Worm (Caenorhabditis elegans): ENCODE results near the gene clc-2.

Gene clc-2

DNA sequence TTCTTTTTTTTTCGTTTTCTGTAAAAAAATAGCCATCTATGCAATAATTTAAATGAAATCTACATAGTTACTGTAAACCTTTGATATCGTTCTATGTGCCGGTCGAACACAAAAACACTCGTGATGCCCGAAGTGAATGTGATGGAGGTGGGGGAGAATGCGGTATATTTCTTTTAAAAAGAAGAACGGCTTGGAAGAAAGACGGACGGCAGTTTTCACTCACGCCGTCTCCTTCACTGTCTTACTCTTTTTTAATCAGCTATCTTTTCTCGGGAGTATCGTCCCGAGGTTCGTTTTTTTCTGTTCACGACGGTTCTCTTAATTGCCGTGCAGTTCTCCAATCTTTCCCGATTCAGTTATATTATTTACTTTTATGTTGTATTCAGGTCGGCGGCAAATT is 32.7 kb upstream of the clc-2 start, which contains the start of gene C10A4.10:
C10A4.10 (plus strand) TSS at position 301 of the 400 bp plus-strand sequence.
- TF ChIP-seq pha-2 (tag; optimal IDR thresholded peaks at IDR 0.05) (no peak), syd-9 (tag; optimal IDR thresholded peaks at IDR 0.05) (no peak), ref-2 (tag; optimal IDR thresholded peaks at IDR 0.05) (no peak), C08G9.2 (tag; optimal IDR thresholded peaks at IDR 0.05) (no peak), dve-1 (tag; optimal IDR thresholded peaks at IDR 0.05) (no peak), pax-1 (tag; optimal IDR thresholded peaks at IDR 0.05) (no peak), zip-5 (tag; optimal IDR thresholded peaks at IDR 0.05) (no peak), gmeb-2 (tag; optimal IDR thresholded peaks at IDR 0.05) (no peak), ztf-16 (tag; optimal IDR thresholded peaks at IDR 0.05) (no peak), ceh-34 (tag; optimal IDR thresholded peaks at IDR 0.05) (no peak), K09A11.1 (tag; optimal IDR thresholded peaks at IDR 0.05; ENCODE audit: insufficient read depth) (no peak)

DNA sequence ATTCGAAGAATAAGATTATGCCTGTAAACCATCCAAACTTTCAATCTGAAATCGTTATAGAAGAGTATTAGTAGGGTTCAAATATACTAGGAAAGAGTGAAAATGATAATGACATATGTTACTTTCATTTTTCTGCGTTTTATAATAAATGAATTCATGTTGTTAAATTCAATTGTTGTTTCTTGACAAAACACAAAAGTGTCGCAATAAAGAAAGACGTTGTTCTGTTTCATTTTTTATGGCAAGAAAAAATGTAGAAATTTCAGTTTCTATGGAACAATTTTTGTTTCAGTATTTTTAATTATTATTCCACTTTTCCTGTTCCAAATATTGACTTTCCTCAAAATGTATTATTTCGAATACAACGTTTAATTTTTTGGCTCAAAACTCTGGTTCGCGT is 30.5 kb upstream of the clc-2 start, which contains the start of gene C10A4.4:
C10A4.4 (plus strand) TSS at position 301 of the 400 bp plus-strand sequence.
- no peak for TF ChIP-seq ref-2 (tag; optimal IDR thresholded peaks at IDR 0.05)
- TF ChIP-seq nhr-232 (tag; optimal IDR thresholded peaks at IDR 0.05): no peak
- no peak for TF ChIP-seq hlh-15 (tag; optimal IDR thresholded peaks at IDR 0.05)
- no peak for TF ChIP-seq ceh-9 (tag; optimal IDR thresholded peaks at IDR 0.05)
- TF ChIP-seq eyg-1 (tag; optimal IDR thresholded peaks at IDR 0.05): no peak

DNA sequence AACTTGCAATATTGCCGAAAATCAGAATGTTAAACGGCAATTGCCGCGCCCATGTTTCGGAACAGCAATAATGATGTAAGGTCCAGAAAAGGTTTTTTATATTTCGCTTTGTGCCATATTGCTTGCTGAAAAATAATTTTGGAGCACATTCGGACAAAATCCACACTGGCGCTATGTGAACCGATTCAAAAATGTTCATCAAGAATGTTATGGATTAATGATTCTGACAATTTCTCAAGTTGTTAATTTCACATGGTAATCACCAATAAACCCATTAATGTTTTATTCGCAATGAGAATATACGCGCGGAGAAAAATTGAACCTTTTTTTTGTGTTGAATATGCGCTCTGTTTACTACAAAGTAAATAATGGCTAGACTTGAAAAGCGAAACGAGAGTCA is 26.7 kb upstream of the clc-2 start:
- TF ChIP-seq gmeb-2 (tag; optimal IDR thresholded peaks at IDR 0.05) (no peak), mec-3 (tag; optimal IDR thresholded peaks at IDR 0.05; ENCODE audit: borderline replicate concordance) (no peak), tbx-2 (tag; optimal IDR thresholded peaks at IDR 0.05) (no peak), ttx-3 (tag; optimal IDR thresholded peaks at IDR 0.05) (no peak), dve-1 (tag; optimal IDR thresholded peaks at IDR 0.05) (no peak), elt-4 (tag; optimal IDR thresholded peaks at IDR 0.05) (no peak), hlh-13 (GFP tag; optimal IDR thresholded peaks at IDR 0.05) (no peak), ztf-16 (tag; optimal IDR thresholded peaks at IDR 0.05) (no peak), lim-6 (tag; optimal IDR thresholded peaks at IDR 0.05) (no peak), hlh-30 (tag; optimal IDR thresholded peaks at IDR 0.05; ENCODE audit: insufficient read depth) (no peak), nhr-11 (tag; optimal IDR thresholded peaks at IDR 0.05) (no peak), sdc-2 (tag; optimal IDR thresholded peaks at IDR 0.05) (no peak), ahr-1 (tag; optimal IDR thresholded peaks at IDR 0.05) (no peak), ets-4 (tag; optimal IDR thresholded peaks at IDR 0.05) (no peak), hlh-6 (tag; optimal IDR thresholded peaks at IDR 0.05) (no peak), npax-4 (tag; optimal IDR thresholded peaks at IDR 0.05) (no peak)

DNA sequence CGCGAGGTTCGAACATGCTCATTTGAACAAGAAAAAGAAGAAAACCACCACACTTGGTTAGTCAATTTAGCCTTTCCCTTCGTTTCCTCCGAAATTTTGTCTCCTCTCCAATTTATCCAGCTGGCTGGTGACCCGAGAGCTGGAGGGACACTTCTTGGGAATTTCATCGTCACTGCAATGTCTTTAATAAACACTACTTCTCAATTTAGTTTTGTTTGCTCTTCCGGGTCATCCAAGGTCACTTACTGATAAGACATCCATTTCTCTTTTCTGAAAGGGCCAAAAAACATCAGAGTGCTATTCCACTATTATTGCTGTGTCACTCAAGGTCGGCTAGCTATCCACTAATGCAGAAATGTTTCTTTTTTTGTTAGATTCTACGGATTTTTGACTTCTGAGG is 25.9 kb upstream of the clc-2 start, which contains the start of gene C10A4.3:
C10A4.3 (plus strand) TSS at position 301 of the 400 bp plus-strand sequence.
- TF ChIP-seq ztf-16 (tag; optimal IDR thresholded peaks at IDR 0.05) (no peak), nhr-11 (tag; optimal IDR thresholded peaks at IDR 0.05) (no peak)

DNA sequence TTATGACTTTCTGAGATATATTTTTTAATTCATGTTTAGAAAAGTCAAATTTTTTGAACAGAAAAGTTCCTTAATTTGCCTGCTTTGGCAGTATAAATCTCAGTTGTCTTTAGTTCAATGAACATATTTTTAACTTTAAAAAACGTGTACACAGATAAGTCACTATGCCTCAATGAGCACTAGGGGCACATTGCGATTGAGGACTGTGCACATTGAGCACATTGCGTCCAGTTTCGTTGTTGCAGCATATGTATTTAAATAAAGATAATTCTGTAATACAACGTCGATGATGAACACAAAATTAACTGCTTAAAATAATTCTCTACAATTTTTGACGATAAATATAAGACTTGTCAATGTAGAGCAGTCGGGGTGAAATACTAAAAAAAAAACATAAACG is 23.5 kb upstream of the clc-2 start:
- TF ChIP-seq C38D4.7 (GFP tag; optimal IDR thresholded peaks at IDR 0.05) (no peak), tbx-7 (tag; optimal IDR thresholded peaks at IDR 0.05) (no peak), K09A11.1 (tag; optimal IDR thresholded peaks at IDR 0.05; ENCODE audit: insufficient read depth) (no peak), tbx-2 (tag; optimal IDR thresholded peaks at IDR 0.05) (no peak), gmeb-2 (tag; optimal IDR thresholded peaks at IDR 0.05) (no peak), ceh-31 (tag; optimal IDR thresholded peaks at IDR 0.05) (no peak), sox-4 (tag; optimal IDR thresholded peaks at IDR 0.05) (no peak), Y22D7AL.16 (tag; optimal IDR thresholded peaks at IDR 0.05) (no peak), pat-9 (tag; optimal IDR thresholded peaks at IDR 0.05) (no peak), che-1 (tag; optimal IDR thresholded peaks at IDR 0.05) (no peak), K02D7.2 (tag; optimal IDR thresholded peaks at IDR 0.05) (no peak), elt-2 (tag; optimal IDR thresholded peaks at IDR 0.05) (no peak), rnt-1 (tag; optimal IDR thresholded peaks at IDR 0.05) (no peak), fkh-10 (GFP tag; optimal IDR thresholded peaks at IDR 0.05) (no peak)
